Worm (Caenorhabditis elegans) whole organism, young adult: ENCODE results near the gene K11H12.7.

Experiments used
- B0336.3 ChIP-seq: fragments of 200-800 bp; sonication (Bioruptor generic); IDR thresholded peaks from 2 replicates; pipeline ENCODE4 v1.3.6; 2022; ENCODE audit warnings: missing genetic modification characterization, missing compliant biosample characterization
- C06A6.2 ChIP-seq: fragments of 200-800 bp; sonication (Bioruptor generic); conservative IDR thresholded peaks from 2 replicates; pipeline ENCODE4 v1.3.6; 2022; ENCODE audit warnings: missing genetic modification characterization, missing compliant biosample characterization
- C17E4.6 ChIP-seq: fragments of 200-800 bp; sonication (Bioruptor generic); IDR thresholded peaks from 2 replicates; pipeline ENCODE4 v1.3.6; 2022; ENCODE audit warnings: missing genetic modification reagents, missing genetic modification characterization, missing compliant biosample characterization
- D2030.7 ChIP-seq: fragments of 200-800 bp; sonication (Bioruptor generic); IDR thresholded peaks from 2 replicates; pipeline ENCODE4 v1.3.6; 2022; ENCODE audit warnings: missing genetic modification reagents, missing genetic modification characterization, missing compliant biosample characterization
- F10E7.11 ChIP-seq: sonication (generic microtip); optimal IDR thresholded peaks from 2 replicates; lab custom pipeline; 2017; ENCODE audit warnings: mild to moderate bottlenecking, missing genetic modification characterization, moderate library complexity, missing compliant biosample characterization
- F22D6.2 ChIP-seq: sonication (generic microtip); optimal IDR thresholded peaks from 2 replicates; lab custom pipeline; 2016; ENCODE audit warnings: mild to moderate bottlenecking, missing genetic modification characterization, missing compliant biosample characterization
- F37B4.10 ChIP-seq: fragments of 200-800 bp; sonication (Bioruptor generic); IDR thresholded peaks from 2 replicates; pipeline ENCODE4 v1.3.6; 2022; ENCODE audit warnings: missing genetic modification characterization, missing compliant biosample characterization
- F57C9.4 ChIP-seq: sonication (generic microtip); optimal IDR thresholded peaks from 2 replicates; lab custom pipeline; 2017; ENCODE audit warnings: mild to moderate bottlenecking, missing genetic modification characterization, missing compliant biosample characterization
- K12H6.12 ChIP-seq: fragments of 200-800 bp; sonication (Bioruptor generic); optimal IDR thresholded peaks from 2 replicates; lab custom pipeline; 2018; ENCODE audit warnings: mild to moderate bottlenecking, missing genetic modification characterization, missing compliant biosample characterization
- Y53F4B.3 ChIP-seq: fragments of 200-800 bp; sonication (Bioruptor generic); IDR thresholded peaks from 2 replicates; pipeline ENCODE4 v1.3.6; 2022; ENCODE audit warnings: missing genetic modification reagents, missing genetic modification characterization, missing compliant biosample characterization
- Y95B8A.8 ChIP-seq: fragments of 200-800 bp; sonication (Bioruptor generic); IDR thresholded peaks from 2 replicates; pipeline ENCODE4 v1.3.6; 2022; ENCODE audit warnings: missing genetic modification reagents, missing genetic modification characterization, missing compliant biosample characterization
- aptf-3 ChIP-seq: fragments of 200-800 bp; sonication (Bioruptor generic); IDR thresholded peaks from 2 replicates; pipeline ENCODE4 v1.3.6; 2022; ENCODE audit warnings: missing genetic modification characterization, missing compliant biosample characterization
- atf-7 ChIP-seq: sonication (generic microtip); optimal IDR thresholded peaks from 2 replicates; lab custom pipeline; 2017; ENCODE audit warnings: mild to moderate bottlenecking, missing genetic modification characterization, missing compliant biosample characterization
- attf-3 ChIP-seq: fragments of 200-800 bp; sonication (Bioruptor generic); conservative IDR thresholded peaks from 2 replicates; pipeline ENCODE4 v1.3.6; 2022; ENCODE audit warnings: missing genetic modification reagents, missing genetic modification characterization, missing compliant biosample characterization
- bed-1 ChIP-seq: fragments of 200-800 bp; sonication (Bioruptor generic); IDR thresholded peaks from 2 replicates; pipeline ENCODE4 v1.3.6; 2022; ENCODE audit warnings: missing genetic modification reagents, missing genetic modification characterization, missing compliant biosample characterization
- bed-2 ChIP-seq: fragments of 200-800 bp; sonication (Bioruptor generic); IDR thresholded peaks from 2 replicates; pipeline ENCODE4 v1.3.6; 2022; ENCODE audit warnings: missing genetic modification reagents, missing genetic modification characterization, missing compliant biosample characterization
- ccch-3 ChIP-seq: fragments of 200-800 bp; sonication (Bioruptor generic); optimal IDR thresholded peaks from 2 replicates; lab custom pipeline; 2018; ENCODE audit warnings: mild to moderate bottlenecking, missing genetic modification characterization, missing compliant biosample characterization
- cebp-1 ChIP-seq, 2 experiments: fragments of 200-800 bp in 1 of 2; sonication (Bioruptor generic) in 1 of 2; sonication (generic microtip) in 1 of 2; IDR thresholded peaks in 1 of 2; optimal IDR thresholded peaks in 1 of 2; 2 replicates each; pipeline versions ENCODE4 v1.3.6 to Lab custom; 2017 to 2022; ENCODE audit warnings: missing compliant biosample characterization in 2 of 2, missing genetic modification characterization in 2 of 2, mild to moderate bottlenecking in 1 of 2, missing genetic modification reagents in 1 of 2, moderate library complexity in 1 of 2
- ceh-100 ChIP-seq: fragments of 200-800 bp; sonication (Bioruptor generic); IDR thresholded peaks from 2 replicates; pipeline ENCODE4 v1.3.6; 2022; ENCODE audit warnings: missing genetic modification reagents, missing genetic modification characterization, missing compliant biosample characterization
- ceh-79 ChIP-seq: sonication (generic microtip); optimal IDR thresholded peaks from 2 replicates; lab custom pipeline; 2017; ENCODE audit warnings: mild to moderate bottlenecking, missing genetic modification characterization, missing compliant biosample characterization
- dpl-1 ChIP-seq: fragments of 150-350 bp; optimal IDR thresholded peaks from 2 replicates; lab custom pipeline; 2014; ENCODE audit warnings: missing biosample characterization, missing genetic modification reagents, missing genetic modification characterization
- gei-17 ChIP-seq: fragments of 200-800 bp; sonication (Bioruptor generic); optimal IDR thresholded peaks from 2 replicates; lab custom pipeline; 2018; ENCODE audit warnings: mild to moderate bottlenecking, missing genetic modification characterization, missing compliant biosample characterization
- him-1 ChIP-seq: sonication (generic microtip); optimal IDR thresholded peaks from 2 replicates; lab custom pipeline; 2016; ENCODE audit warnings: missing genotype, missing genetic modification reagents, missing genetic modification characterization, missing compliant biosample characterization
- hmg-20 ChIP-seq: fragments of 200-800 bp; sonication (Bioruptor generic); IDR thresholded peaks from 2 replicates; pipeline ENCODE4 v1.3.6; 2022; ENCODE audit warnings: missing genetic modification reagents, missing genetic modification characterization, missing compliant biosample characterization
- lag-1 ChIP-seq: fragments of 200-800 bp; sonication (Bioruptor generic); IDR thresholded peaks from 2 replicates; pipeline ENCODE4 v1.3.6; 2022; ENCODE audit warnings: missing genetic modification reagents, missing genetic modification characterization, missing compliant biosample characterization
- let-607 ChIP-seq, 2 experiments: fragments of 200-800 bp in 1 of 2; sonication (Bioruptor generic) in 1 of 2; sonication (generic microtip) in 1 of 2; optimal IDR thresholded peaks; 2 replicates each; lab custom pipeline; 2016 to 2018; ENCODE audit warnings: mild to moderate bottlenecking in 2 of 2, missing compliant biosample characterization in 2 of 2, missing genetic modification characterization in 2 of 2, moderate library complexity in 2 of 2, missing genotype in 1 of 2
- lin-54 ChIP-seq: fragments of 200-800 bp; sonication (Bioruptor generic); optimal IDR thresholded peaks from 2 replicates; lab custom pipeline; 2018; ENCODE audit warnings: mild to moderate bottlenecking, missing genetic modification characterization, missing compliant biosample characterization
- lir-1 ChIP-seq: fragments of 200-800 bp; sonication (Bioruptor generic); conservative IDR thresholded peaks from 2 replicates; pipeline ENCODE4 v1.3.6; 2022; ENCODE audit warnings: missing genetic modification reagents, missing genetic modification characterization, missing compliant biosample characterization
- lsl-1 ChIP-seq: fragments of 200-800 bp; sonication (Bioruptor generic); optimal IDR thresholded peaks from 2 replicates; lab custom pipeline; 2018; ENCODE audit warnings: mild to moderate bottlenecking, missing genetic modification characterization, moderate library complexity, missing compliant biosample characterization
- lsy-27 ChIP-seq: sonication (generic microtip); optimal IDR thresholded peaks from 2 replicates; lab custom pipeline; 2017; ENCODE audit warnings: missing genetic modification characterization, mild to moderate bottlenecking, missing compliant biosample characterization, antibody characterized with exemption, missing genotype, borderline replicate concordance; ENCODE audit not compliant: insufficient read depth
- nfya-2 ChIP-seq: fragments of 200-800 bp; sonication (Bioruptor generic); IDR thresholded peaks from 2 replicates; pipeline ENCODE4 v1.3.6; 2022; ENCODE audit warnings: missing genetic modification reagents, missing genetic modification characterization, missing compliant biosample characterization
- nfyb-1 ChIP-seq: fragments of 200-800 bp; sonication (Bioruptor generic); IDR thresholded peaks from 2 replicates; pipeline ENCODE4 v1.3.6; 2022; ENCODE audit warnings: missing genetic modification reagents, missing genetic modification characterization, missing compliant biosample characterization
- nhr-120 ChIP-seq: fragments of 200-800 bp; sonication (Bioruptor generic); IDR thresholded peaks from 2 replicates; pipeline ENCODE4 v1.3.6; 2022; ENCODE audit warnings: missing genetic modification characterization, missing compliant biosample characterization
- nhr-80 ChIP-seq: sonication (generic microtip); optimal IDR thresholded peaks from 2 replicates; lab custom pipeline; 2016; ENCODE audit warnings: missing genetic modification characterization, missing compliant biosample characterization
- pha-4 ChIP-seq: fragments of 150-350 bp; sonication (generic microtip); optimal IDR thresholded peaks from 2 replicates; lab custom pipeline; 2014; ENCODE audit warnings: missing biosample characterization, missing genetic modification reagents, missing genetic modification characterization
- rec-8 ChIP-seq, 2 experiments: sonication (generic microtip); optimal IDR thresholded peaks; 2 replicates each; lab custom pipeline; 2016; ENCODE audit warnings: mild to moderate bottlenecking in 2 of 2, missing genetic modification characterization in 2 of 2, missing genetic modification reagents in 2 of 2, missing genotype in 2 of 2, missing biosample characterization in 1 of 2, missing compliant biosample characterization in 1 of 2, moderate library complexity in 1 of 2
- repo-1 ChIP-seq: sonication (generic microtip); optimal IDR thresholded peaks from 2 replicates; lab custom pipeline; 2017; ENCODE audit warnings: mild to moderate bottlenecking, missing genetic modification characterization, missing compliant biosample characterization
- snpc-1.3 ChIP-seq: sonication (generic microtip); optimal IDR thresholded peaks from 2 replicates; lab custom pipeline; 2017; ENCODE audit warnings: missing genetic modification characterization, mild to moderate bottlenecking, missing compliant biosample characterization, antibody characterized with exemption, moderate library complexity, missing genotype, missing genetic modification reagents; ENCODE audit not compliant: insufficient read depth
- unc-130 ChIP-seq: sonication (generic microtip); optimal IDR thresholded peaks from 2 replicates; lab custom pipeline; 2016; ENCODE audit warnings: missing genetic modification reagents, missing genetic modification characterization, missing compliant biosample characterization
- zfh-2 ChIP-seq: fragments of 200-800 bp; sonication (Bioruptor generic); conservative IDR thresholded peaks from 2 replicates; pipeline ENCODE4 v1.3.6; 2022; ENCODE audit warnings: missing genetic modification reagents, missing genetic modification characterization, missing compliant biosample characterization
- ztf-22 ChIP-seq: fragments of 200-800 bp; sonication (Bioruptor generic); optimal IDR thresholded peaks from 2 replicates; lab custom pipeline; 2018; ENCODE audit warnings: mild to moderate bottlenecking, missing genetic modification characterization, moderate library complexity, missing compliant biosample characterization
- ztf-26 ChIP-seq: sonication (generic microtip); optimal IDR thresholded peaks from 2 replicates; lab custom pipeline; 2017; ENCODE audit warnings: missing genetic modification characterization, missing compliant biosample characterization
- ztf-3 ChIP-seq: fragments of 200-800 bp; sonication (Bioruptor generic); optimal IDR thresholded peaks from 2 replicates; lab custom pipeline; 2018; ENCODE audit warnings: mild to moderate bottlenecking, missing genetic modification characterization, missing compliant biosample characterization

K11H12.7 gene

ce11 chrIV:648362-648761 is 17.0 kb upstream of the K11H12.7 start:
- no peak for TF ChIP-seq C06A6.2
- TF ChIP-seq lag-1 (GFP tag; lab: Robert Waterston, UW), result no peak
- TF ChIP-seq F57C9.4, result no peak
- no peak for TF ChIP-seq K12H6.12 (tag; lab: Kevin White, UChicago)
- no peak for TF ChIP-seq let-607 (tag; optimal IDR thresholded peaks at IDR 0.05; lab: Kevin White, UChicago)
- TF ChIP-seq Y95B8A.8 (GFP tag; lab: Robert Waterston, UW), result no peak
- TF ChIP-seq unc-130 (GFP tag; lab: Kevin White, UChicago), result no peak

- TF ChIP-seq dpl-1 (GFP tag; lab: Kevin White, UChicago), result no peak
- peak; percentile 45; the same call in 1 of the 2 replicates for TF ChIP-seq zfh-2 (GFP tag; lab: Robert Waterston, UW)
Measured at ce11 chrIV:649365-649764, 16.0 kb upstream of the K11H12.7 start, which contains the start of gene K11H12.9. K11H12.9 (plus strand) TSS chrIV:649665.

- no peak for TF ChIP-seq ceh-79 (tag; lab: Kevin White, UChicago)
- TF ChIP-seq lsl-1 (GFP tag; lab: Kevin White, UChicago), result no peak
- no peak for TF ChIP-seq nhr-80 (tag; lab: Kevin White, UChicago)
- TF ChIP-seq repo-1 (tag; lab: Kevin White, UChicago), result peak; percentile 58
- no peak for TF ChIP-seq attf-3 (GFP tag; lab: Robert Waterston, UW)
- no peak for TF ChIP-seq bed-1 (GFP tag; lab: Robert Waterston, UW)
- TF ChIP-seq unc-130 (GFP tag; lab: Kevin White, UChicago), result peak; percentile 26
- peak; percentile 68; the same call in 1 of the 2 replicates for TF ChIP-seq C17E4.6 (GFP tag; lab: Robert Waterston, UW)
- TF ChIP-seq ztf-3 (GFP tag; lab: Kevin White, UChicago), result no peak
- no peak for TF ChIP-seq aptf-3
- peak; percentile 65 for TF ChIP-seq lin-54 (GFP tag; lab: Kevin White, UChicago)
- no peak for TF ChIP-seq atf-7 (tag; lab: Kevin White, UChicago)
- TF ChIP-seq F37B4.10, result no peak
- TF ChIP-seq let-607 (tag; optimal IDR thresholded peaks at IDR 0.05; lab: Kevin White, UChicago), result no peak
- no peak for TF ChIP-seq ztf-26 (tag; lab: Kevin White, UChicago)
- TF ChIP-seq nfya-2 (GFP tag; lab: Robert Waterston, UW), result peak; percentile 80; the same call in 1 of the 2 replicates
- TF ChIP-seq pha-4 (tag; lab: Kevin White, UChicago), result no peak
- no peak for TF ChIP-seq nhr-120 (GFP tag; lab: Robert Waterston, UW)
- TF ChIP-seq B0336.3 (GFP tag; lab: Robert Waterston, UW), result peak; percentile 90
- TF ChIP-seq nfyb-1, result 0 out of 2 replicates have a peak, but pooled peaks have one; percentile 39
- no peak for TF ChIP-seq Y53F4B.3 (GFP tag; lab: Robert Waterston, UW)
- TF ChIP-seq lsy-27 (tag; lab: Kevin White, UChicago), result no peak
- TF ChIP-seq him-1 (tag; lab: Kevin White, UChicago), result peak; percentile 47
- TF ChIP-seq snpc-1.3 (tag; lab: Kevin White, UChicago), result no peak
- TF ChIP-seq ccch-3 (GFP tag; lab: Kevin White, UChicago), result no peak
- no peak for TF ChIP-seq F10E7.11 (tag; lab: Kevin White, UChicago)
- no peak for TF ChIP-seq ztf-22 (GFP tag; lab: Kevin White, UChicago)
- peak; percentile 58 for TF ChIP-seq ceh-100 (GFP tag; lab: Robert Waterston, UW)
- TF ChIP-seq gei-17 (GFP tag; lab: Kevin White, UChicago), result no peak
- TF ChIP-seq cebp-1 (GFP tag; IDR thresholded peaks at IDR 0.05; lab: Robert Waterston, UW), result no peak
- TF ChIP-seq cebp-1 (tag; optimal IDR thresholded peaks at IDR 0.05; lab: Kevin White, UChicago), result peak; percentile 14
- no peak for TF ChIP-seq rec-8 (tag; optimal IDR thresholded peaks at IDR 0.05; lab: Kevin White, UChicago)
- no peak for TF ChIP-seq lir-1
- no peak for TF ChIP-seq bed-2 (GFP tag; lab: Robert Waterston, UW)
- TF ChIP-seq F22D6.2, result no peak
- peak; percentile 42; the same call in 1 of the 2 replicates for TF ChIP-seq D2030.7 (GFP tag; lab: Robert Waterston, UW)
- TF ChIP-seq hmg-20 (GFP tag; lab: Robert Waterston, UW), result peak; percentile 58; the same call in 1 of the 2 replicates
Measured at ce11 chrIV:653138-653848, 12.0 kb upstream of the K11H12.7 start, which contains the start of gene K11H12.1. K11H12.1 (minus strand) TSS chrIV:653421.
